Fruit fly (Drosophila melanogaster): ENCODE results near the gene cmb.

The cmb gene

DNA sequence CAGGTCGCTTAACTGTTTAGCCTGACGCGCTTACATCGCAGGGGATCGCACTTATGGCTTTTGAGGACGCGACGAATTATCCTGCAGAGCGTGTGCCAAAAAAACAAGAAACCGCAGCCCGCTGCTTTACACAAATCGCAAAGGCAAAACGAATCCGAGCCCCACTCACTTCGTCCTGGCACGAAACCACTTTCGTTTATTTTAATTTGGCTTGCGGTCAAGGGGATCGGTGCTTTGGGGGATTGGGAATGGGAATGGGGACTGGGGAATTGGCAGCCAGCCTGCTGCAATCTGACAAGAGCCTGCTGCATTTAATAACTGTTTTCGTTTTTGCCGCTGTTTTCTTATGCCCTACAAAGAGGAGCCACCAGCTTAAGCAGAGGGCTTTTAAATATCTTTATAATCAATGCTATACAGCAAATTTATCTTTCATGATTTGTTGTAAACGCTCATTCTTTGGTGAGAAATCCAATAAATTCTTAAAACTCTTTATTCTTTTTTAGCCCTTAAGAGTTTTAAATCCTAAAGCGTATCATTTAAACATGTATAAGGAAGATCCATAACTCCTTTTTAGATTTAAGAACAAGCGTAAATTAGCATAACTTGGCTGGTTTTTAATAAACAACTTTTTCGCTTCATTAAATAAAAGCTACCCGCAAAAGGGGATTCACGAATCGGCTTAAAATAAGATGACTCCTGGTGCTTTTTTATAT lies 32.4 kb upstream of the cmb start:
- TF ChIP-seq CG8159 (tag; optimal IDR thresholded peaks at IDR 0.05) (peak; percentile 66), CG10348 (GFP tag; IDR thresholded peaks at IDR 0.05) (no peak), CG17806 (tag; optimal IDR thresholded peaks at IDR 0.05) (peak; percentile 7), CG14655 (GFP tag; optimal IDR thresholded peaks at IDR 0.05) (no peak), CG34367 (tag; optimal IDR thresholded peaks at IDR 0.05) (peak; percentile 4), Pif1B (GFP tag; optimal IDR thresholded peaks at IDR 0.05) (peak; percentile 11), CG4496 (GFP tag; IDR thresholded peaks at IDR 0.05) (no peak), CG9948 (tag; optimal IDR thresholded peaks at IDR 0.05) (peak; percentile 5), Snoo (tag; optimal IDR thresholded peaks at IDR 0.05) (peak; percentile 51), CG15710 (tag; optimal IDR thresholded peaks at IDR 0.05) (peak; percentile 52)

DNA sequence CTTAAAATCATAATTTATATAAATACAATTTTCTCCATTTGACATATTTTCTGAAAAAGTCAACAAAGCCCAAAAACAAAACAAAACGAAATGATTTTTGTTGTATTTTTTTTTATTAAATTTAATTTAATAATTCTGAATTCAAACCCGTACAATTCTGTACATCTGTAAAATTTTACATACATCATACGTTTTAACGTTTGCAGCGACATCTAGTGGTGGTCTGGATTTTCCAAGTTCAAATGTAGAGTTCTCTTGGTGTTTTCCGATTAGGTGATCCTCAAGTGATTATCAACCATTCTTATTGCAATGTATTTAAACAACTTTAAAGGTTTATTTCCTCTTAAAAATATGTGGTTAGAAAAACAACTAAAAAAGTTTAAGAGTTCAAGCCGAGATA lies 31.4 kb upstream of the cmb start:
- TF ChIP-seq gl (tag; optimal IDR thresholded peaks at IDR 0.05) = no peak
- TF ChIP-seq CG14655 (GFP tag; optimal IDR thresholded peaks at IDR 0.05) = no peak
- TF ChIP-seq CG15710 (tag; optimal IDR thresholded peaks at IDR 0.05) = no peak
- no peak for TF ChIP-seq CG13204 (GFP tag; optimal IDR thresholded peaks at IDR 0.05)
- TF ChIP-seq CG8159 (tag; optimal IDR thresholded peaks at IDR 0.05) = no peak
- TF ChIP-seq CG12605 (GFP tag; IDR thresholded peaks at IDR 0.05) = no peak
- peak; percentile 93 for TF ChIP-seq D1 (tag; optimal IDR thresholded peaks at IDR 0.05)
- TF ChIP-seq EcR (GFP tag; optimal IDR thresholded peaks at IDR 0.05) = peak; percentile 25

DNA sequence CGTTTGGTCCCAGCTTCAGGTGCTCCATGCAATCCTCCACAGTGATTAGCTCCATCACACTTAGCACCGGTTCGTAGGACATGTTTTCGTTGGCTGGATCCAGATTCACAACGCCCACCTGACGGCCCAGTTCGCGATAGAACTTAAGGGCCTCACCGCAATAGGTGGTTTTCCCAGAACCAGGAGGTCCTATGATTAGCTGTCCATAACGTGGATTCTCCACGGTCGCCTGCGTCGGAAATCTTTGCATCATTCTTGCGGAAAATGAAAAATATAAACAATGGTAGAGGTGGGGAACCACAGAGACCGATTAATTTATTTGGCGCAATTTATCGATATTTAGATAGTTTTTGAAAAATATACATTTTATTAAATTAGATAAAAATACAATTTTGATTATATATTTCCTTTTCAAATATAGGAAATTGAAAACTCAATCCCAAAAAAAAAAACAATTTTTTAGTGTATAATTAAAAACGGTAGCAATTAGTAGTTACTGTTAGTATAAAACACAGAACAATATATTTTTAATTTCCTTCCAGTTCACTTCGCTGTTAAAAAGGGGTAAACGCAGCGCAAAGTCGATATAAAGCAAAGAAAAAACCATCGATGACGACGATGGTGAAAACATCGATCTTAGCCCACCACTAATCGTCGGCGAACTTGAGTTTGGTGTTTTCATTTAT lies 30.1 kb upstream of the cmb start, which contains the start of the genes CG10222 and flr:
Gene CG10222 (minus strand): TSS at position 254 of the 686 bp plus-strand sequence.
Gene flr (plus strand): TSS at position 644 of the 686 bp plus-strand sequence.
- TF ChIP-seq CG15710 (tag; optimal IDR thresholded peaks at IDR 0.05) (peak; percentile 8), CG17806 (tag; optimal IDR thresholded peaks at IDR 0.05) (no peak), CG32121 (GFP tag; IDR thresholded peaks at IDR 0.05) (peak; percentile 17; the same call in 1 of the 2 replicates), Pif1B (GFP tag; optimal IDR thresholded peaks at IDR 0.05) (no peak), CG8159 (tag; optimal IDR thresholded peaks at IDR 0.05) (peak; percentile 39)

DNA sequence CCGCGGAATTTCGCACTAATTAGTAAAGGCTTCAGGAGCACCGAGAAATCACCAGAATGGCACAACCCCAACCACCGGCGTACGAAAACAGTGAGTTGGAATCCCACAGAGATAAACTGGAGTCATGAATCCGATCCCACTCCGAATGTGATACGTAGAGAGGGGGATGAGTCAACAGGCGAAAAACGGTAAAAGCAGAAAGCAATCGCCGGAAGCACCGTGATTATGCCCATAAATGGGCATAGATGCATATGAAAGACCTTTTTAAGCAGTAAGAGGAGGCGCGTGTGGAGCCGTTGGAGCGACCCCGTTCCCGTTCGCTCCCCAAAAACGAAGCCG lies 29.5 kb upstream of the cmb start:
- TF ChIP-seq Ets98B (GFP tag; IDR thresholded peaks at IDR 0.05) (no peak), CG17806 (tag; optimal IDR thresholded peaks at IDR 0.05) (no peak), CG4496 (GFP tag; IDR thresholded peaks at IDR 0.05) (no peak), D1 (tag; optimal IDR thresholded peaks at IDR 0.05) (no peak), Pif1B (GFP tag; optimal IDR thresholded peaks at IDR 0.05) (no peak), CG32121 (GFP tag; IDR thresholded peaks at IDR 0.05) (no peak), Snoo (tag; optimal IDR thresholded peaks at IDR 0.05) (no peak), CG13204 (GFP tag; optimal IDR thresholded peaks at IDR 0.05) (no peak), Pif1A (GFP tag; optimal IDR thresholded peaks at IDR 0.05) (no peak), CG8159 (tag; optimal IDR thresholded peaks at IDR 0.05) (no peak), fd96Ca (GFP tag; IDR thresholded peaks at IDR 0.05) (no peak), CG14655 (GFP tag; optimal IDR thresholded peaks at IDR 0.05) (no peak), rn (GFP tag; IDR thresholded peaks at IDR 0.05) (no peak), CG15710 (tag; optimal IDR thresholded peaks at IDR 0.05) (no peak), gl (tag; optimal IDR thresholded peaks at IDR 0.05) (no peak), CG8301 (tag; optimal IDR thresholded peaks at IDR 0.05) (no peak), CG12605 (GFP tag; IDR thresholded peaks at IDR 0.05) (no peak), EcR (GFP tag; optimal IDR thresholded peaks at IDR 0.05) (no peak), CG9948 (tag; optimal IDR thresholded peaks at IDR 0.05) (no peak), CG10348 (GFP tag; IDR thresholded peaks at IDR 0.05) (no peak)

DNA sequence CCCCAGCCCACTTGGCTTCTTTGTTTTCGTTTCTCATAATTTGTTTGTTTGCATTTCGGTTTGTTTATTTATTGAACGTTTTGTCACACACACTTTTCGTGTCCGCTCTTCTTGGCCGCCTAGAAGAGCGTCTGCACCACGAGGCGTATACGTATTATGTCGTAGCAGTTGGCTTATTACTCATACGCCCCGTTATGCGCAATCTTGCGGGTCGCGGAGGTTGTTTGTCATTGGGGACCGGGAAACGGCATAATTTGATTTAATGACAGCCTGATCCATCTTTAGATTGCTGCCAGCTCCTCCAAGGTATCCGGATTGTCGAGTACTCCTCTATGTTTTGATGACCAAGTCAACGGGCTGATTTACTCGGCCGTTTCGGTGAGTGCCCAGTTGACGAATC lies 22.2 kb upstream of the cmb start:
- TF ChIP-seq CG17806 (tag; optimal IDR thresholded peaks at IDR 0.05) (no peak), fd96Ca (GFP tag; IDR thresholded peaks at IDR 0.05) (no peak), Ets98B (GFP tag; IDR thresholded peaks at IDR 0.05) (no peak), CG9948 (tag; optimal IDR thresholded peaks at IDR 0.05) (no peak), CG14655 (GFP tag; optimal IDR thresholded peaks at IDR 0.05) (no peak), CG12605 (GFP tag; IDR thresholded peaks at IDR 0.05) (no peak), rn (GFP tag; IDR thresholded peaks at IDR 0.05) (no peak)

DNA sequence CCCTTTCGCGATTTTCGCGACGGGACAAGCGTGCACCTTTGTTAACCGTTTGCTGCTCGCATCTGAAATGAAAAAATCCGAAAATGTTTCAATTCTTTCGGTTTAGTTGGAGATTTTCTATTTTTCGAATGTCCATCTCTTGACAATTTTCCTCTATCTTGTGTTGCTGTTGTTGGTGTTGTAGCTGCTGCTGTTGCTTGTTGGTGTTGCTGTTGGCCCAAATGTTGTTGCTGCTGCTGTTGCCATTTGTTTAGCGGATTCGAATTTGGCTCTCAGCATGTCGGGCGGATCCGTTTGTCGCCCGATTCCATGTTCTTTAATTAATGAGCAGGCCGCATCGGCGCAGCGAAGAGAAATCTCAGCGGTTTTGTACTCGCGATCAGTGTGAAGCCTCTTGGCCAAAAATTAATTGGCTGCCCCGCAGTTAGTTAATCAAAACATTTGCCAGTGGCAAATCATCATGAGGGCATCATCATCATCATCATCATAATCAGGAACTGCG lies 20.1 kb upstream of the cmb start, which contains the start of gene CG32121:
Gene CG32121 (minus strand): TSS at position 51 of the 502 bp plus-strand sequence.
- TF ChIP-seq D1 (tag; optimal IDR thresholded peaks at IDR 0.05) (no peak), CG13204 (GFP tag; optimal IDR thresholded peaks at IDR 0.05) (no peak), CG32121 (GFP tag; IDR thresholded peaks at IDR 0.05) (no peak; the same call in 1 of the 2 replicates), CG12605 (GFP tag; IDR thresholded peaks at IDR 0.05) (no peak), Ets98B (GFP tag; IDR thresholded peaks at IDR 0.05) (no peak), Snoo (tag; optimal IDR thresholded peaks at IDR 0.05) (no peak), CG8159 (tag; optimal IDR thresholded peaks at IDR 0.05) (no peak), EcR (GFP tag; optimal IDR thresholded peaks at IDR 0.05) (no peak)

All from whole organism, pupa.